Fruit fly (Drosophila melanogaster) whole organism, embryonic: ENCODE data around the gene Arp10.

ENCODE experiments used
- Antp ChIP-seq: fragments of 200-800 bp; sonication (Bioruptor generic); optimal IDR thresholded peaks from 3 replicates; lab custom pipeline; 2016; ENCODE audit warnings: missing biosample characterization, missing genetic modification characterization
- Bgb ChIP-seq: fragments of 200-800 bp; sonication (Bioruptor generic); IDR thresholded peaks from 2 replicates; pipeline ENCODE4 v1.3.6; 2022; ENCODE audit warnings: missing biosample characterization, missing genetic modification characterization; ENCODE audit not compliant: partially characterized antibody
- CG1024 ChIP-seq: fragments of 200-800 bp; sonication (Bioruptor generic); IDR thresholded peaks from 2 replicates; pipeline ENCODE4 v1.3.6; 2022; ENCODE audit warnings: missing biosample characterization, missing genetic modification characterization
- CG10959 ChIP-seq: fragments of 200-800 bp; sonication (Bioruptor generic); IDR thresholded peaks from 2 replicates; pipeline ENCODE4 v1.3.6; 2022; ENCODE audit warnings: missing biosample characterization, missing genetic modification characterization
- CG11247 ChIP-seq: fragments of 200-800 bp; sonication (Bioruptor generic); IDR thresholded peaks from 2 replicates; pipeline ENCODE4 v1.3.6; 2022; ENCODE audit warnings: missing biosample characterization, missing genetic modification characterization
- CG12391 ChIP-seq: fragments of 200-800 bp; sonication (Bioruptor generic); optimal IDR thresholded peaks from 3 replicates; lab custom pipeline; 2018; ENCODE audit warnings: missing biosample characterization, mild to moderate bottlenecking, missing genetic modification characterization, moderate library complexity
- CG12659 ChIP-seq: fragments of 200-800 bp; sonication (Bioruptor generic); optimal IDR thresholded peaks from 3 replicates; lab custom pipeline; 2017; ENCODE audit warnings: mild to moderate bottlenecking, missing biosample characterization, missing genetic modification reagents, missing genetic modification characterization
- CG15514 ChIP-seq: fragments of 200-800 bp; sonication (Bioruptor generic); optimal IDR thresholded peaks from 3 replicates; lab custom pipeline; 2017; ENCODE audit warnings: missing biosample characterization, missing genetic modification characterization, mild to moderate bottlenecking, moderate library complexity, missing genetic modification reagents
- CG15696 ChIP-seq: fragments of 200-800 bp; sonication (Bioruptor generic); optimal IDR thresholded peaks from 2 replicates; lab custom pipeline; 2019; ENCODE audit warnings: missing biosample characterization, mild to moderate bottlenecking, missing genetic modification characterization, moderate library complexity
- CG1603 ChIP-seq: fragments of 200-800 bp; sonication (Bioruptor generic); optimal IDR thresholded peaks from 2 replicates; lab custom pipeline; 2019; ENCODE audit warnings: missing biosample characterization, mild to moderate bottlenecking, missing genetic modification characterization, moderate library complexity
- CG18476 ChIP-seq: fragments of 200-800 bp; sonication (Bioruptor generic); optimal IDR thresholded peaks from 2 replicates; lab custom pipeline; 2016; ENCODE audit warnings: missing biosample characterization, mild to moderate bottlenecking, missing genetic modification characterization
- CG33557 ChIP-seq: fragments of 200-800 bp; sonication (Bioruptor generic); optimal IDR thresholded peaks from 2 replicates; lab custom pipeline; 2019; ENCODE audit warnings: missing biosample characterization, mild to moderate bottlenecking, missing genetic modification characterization, moderate library complexity
- CG34422 ChIP-seq: fragments of 200-800 bp; sonication (Bioruptor generic); IDR thresholded peaks from 3 replicates; pipeline ENCODE4 v1.3.6; 2022; ENCODE audit warnings: missing biosample characterization, missing genetic modification characterization
- CG4404 ChIP-seq: fragments of 200-800 bp; sonication (Bioruptor generic); IDR thresholded peaks from 2 replicates; pipeline ENCODE4 v1.3.6; 2022; ENCODE audit warnings: missing biosample characterization, missing genetic modification characterization
- CG4854 ChIP-seq: fragments of 200-800 bp; sonication (Bioruptor generic); optimal IDR thresholded peaks from 2 replicates; lab custom pipeline; 2016; ENCODE audit warnings: missing biosample characterization, missing genetic modification characterization, inconsistent platforms
- CG6791 ChIP-seq: fragments of 200-800 bp; sonication (Bioruptor generic); IDR thresholded peaks from 3 replicates; pipeline ENCODE4 v1.3.6; 2022; ENCODE audit warnings: missing biosample characterization, missing genetic modification characterization; ENCODE audit not compliant: partially characterized antibody
- CG7372 ChIP-seq: fragments of 200-800 bp; sonication (Bioruptor generic); IDR thresholded peaks from 2 replicates; pipeline ENCODE4 v1.3.6; 2022; ENCODE audit warnings: missing biosample characterization, missing genetic modification characterization
- CG9932 ChIP-seq: fragments of 200-800 bp; sonication (Bioruptor generic); IDR thresholded peaks from 2 replicates; pipeline ENCODE4 v1.3.6; 2022; ENCODE audit warnings: missing biosample characterization, missing genetic modification characterization
- CkIIα-i1 ChIP-seq: fragments of 200-800 bp; sonication (Bioruptor generic); IDR thresholded peaks from 2 replicates; pipeline ENCODE4 v1.3.6; 2022; ENCODE audit warnings: missing biosample characterization, missing genetic modification characterization
- Dfd ChIP-seq, 2 experiments: fragments of >200 bp; optimal IDR thresholded peaks; 2 replicates each; lab custom pipeline; 2017; ENCODE audit warnings: missing biosample characterization in 2 of 2, missing genetic modification characterization in 2 of 2
- Dip3 ChIP-seq: fragments of 200-800 bp; sonication (Bioruptor generic); optimal IDR thresholded peaks from 3 replicates; lab custom pipeline; 2016; ENCODE audit warnings: missing biosample characterization, missing genetic modification characterization
- Dp ChIP-seq: fragments of 200-800 bp; sonication (Bioruptor generic); optimal IDR thresholded peaks from 2 replicates; lab custom pipeline; 2018; ENCODE audit warnings: missing biosample characterization, mild to moderate bottlenecking, missing genetic modification characterization, moderate library complexity
- E2f1 ChIP-seq: fragments of 200-800 bp; sonication (Bioruptor generic); IDR thresholded peaks from 2 replicates; pipeline ENCODE4 v1.3.6; 2022; ENCODE audit warnings: missing biosample characterization, missing genetic modification characterization
- Elba2 ChIP-seq: fragments of 200-800 bp; sonication (Bioruptor generic); optimal IDR thresholded peaks from 3 replicates; lab custom pipeline; 2016; ENCODE audit warnings: missing biosample characterization, missing genetic modification characterization
- Hr3 ChIP-seq: fragments of 200-800 bp; sonication (Bioruptor generic); optimal IDR thresholded peaks from 3 replicates; lab custom pipeline; 2016; ENCODE audit warnings: missing biosample characterization, missing genetic modification characterization
- Kr ChIP-seq: fragments of 200-800 bp; sonication (Bioruptor generic); optimal IDR thresholded peaks from 2 replicates; lab custom pipeline; 2017; ENCODE audit warnings: missing biosample characterization, mild to moderate bottlenecking, missing genetic modification characterization
- Max ChIP-seq: fragments of 200-800 bp; sonication (Bioruptor generic); optimal IDR thresholded peaks from 2 replicates; lab custom pipeline; 2016; ENCODE audit warnings: missing biosample characterization, mild to moderate bottlenecking, missing genetic modification characterization
- NC2β ChIP-seq: fragments of 200-800 bp; sonication (Bioruptor generic); optimal IDR thresholded peaks from 2 replicates; lab custom pipeline; 2016; ENCODE audit warnings: missing biosample characterization, missing genetic modification characterization
- Rfx ChIP-seq: fragments of 200-800 bp; sonication (Bioruptor generic); IDR thresholded peaks from 2 replicates; pipeline ENCODE4 v1.3.6; 2022; ENCODE audit warnings: missing biosample characterization, missing genetic modification characterization
- Ssrp ChIP-seq: fragments of 200-800 bp; sonication (Bioruptor generic); optimal IDR thresholded peaks from 2 replicates; lab custom pipeline; 2018; ENCODE audit warnings: missing biosample characterization, mild to moderate bottlenecking, missing genetic modification characterization, moderate library complexity
- Xrp1 ChIP-seq: fragments of 200-800 bp; sonication (Bioruptor generic); IDR thresholded peaks from 2 replicates; pipeline ENCODE4 v1.3.6; 2022; ENCODE audit warnings: missing biosample characterization, missing genetic modification characterization
- al ChIP-seq: fragments of 200-800 bp; sonication (Bioruptor generic); IDR thresholded peaks from 2 replicates; pipeline ENCODE4 v1.3.6; 2022; ENCODE audit warnings: missing biosample characterization, missing genetic modification characterization
- ara ChIP-seq: fragments of 200-800 bp; sonication (Bioruptor generic); IDR thresholded peaks from 2 replicates; pipeline ENCODE4 v1.3.6; 2022; ENCODE audit warnings: missing biosample characterization, missing genetic modification characterization
- bbx ChIP-seq: fragments of 200-800 bp; sonication (Bioruptor generic); IDR thresholded peaks from 2 replicates; pipeline ENCODE4 v1.3.6; 2022; ENCODE audit warnings: missing biosample characterization, missing genetic modification characterization; ENCODE audit not compliant: partially characterized antibody
- bcd ChIP-seq: fragments of 200-800 bp; sonication (Bioruptor generic); optimal IDR thresholded peaks from 2 replicates; lab custom pipeline; 2017; ENCODE audit warnings: missing biosample characterization, mild to moderate bottlenecking, missing genetic modification characterization
- bsh ChIP-seq, 2 experiments: fragments of 200-800 bp; sonication (Bioruptor generic); optimal IDR thresholded peaks; 2 replicates each; lab custom pipeline; 2017 to 2018; ENCODE audit warnings: mild to moderate bottlenecking in 2 of 2, missing biosample characterization in 2 of 2, missing genetic modification characterization in 2 of 2, moderate library complexity in 1 of 2
- ci ChIP-seq: fragments of 200-800 bp; sonication (Bioruptor generic); IDR thresholded peaks from 3 replicates; pipeline ENCODE4 v1.3.6; 2022; ENCODE audit warnings: missing biosample characterization, missing genetic modification characterization
- crol ChIP-seq: fragments of 200-800 bp; sonication (Bioruptor generic); IDR thresholded peaks from 2 replicates; pipeline ENCODE4 v1.3.6; 2022; ENCODE audit warnings: missing biosample characterization, missing genetic modification characterization
- dpn ChIP-seq, 2 experiments: fragments of 200-800 bp; sonication (Bioruptor generic); optimal IDR thresholded peaks; 3 replicates each; lab custom pipeline; 2016; ENCODE audit warnings: missing biosample characterization in 2 of 2, missing genetic modification characterization in 2 of 2
- eve ChIP-seq, 2 experiments: fragments of >200 bp; optimal IDR thresholded peaks; 2 replicates each; lab custom pipeline; 2017; ENCODE audit warnings: missing biosample characterization in 2 of 2, missing genetic modification characterization in 2 of 2
- fru ChIP-seq: fragments of >200 bp; optimal IDR thresholded peaks from 2 replicates; lab custom pipeline; 2017
- gro ChIP-seq: fragments of 200-800 bp; sonication (Bioruptor generic); optimal IDR thresholded peaks from 2 replicates; lab custom pipeline; 2016; ENCODE audit warnings: missing biosample characterization, missing genetic modification characterization
- hth ChIP-seq: fragments of >200 bp; optimal IDR thresholded peaks from 2 replicates; lab custom pipeline; 2017; ENCODE audit warnings: inconsistent platforms
- ind ChIP-seq: fragments of 200-800 bp; sonication (Bioruptor generic); optimal IDR thresholded peaks from 3 replicates; lab custom pipeline; 2016; ENCODE audit warnings: missing biosample characterization, missing genetic modification characterization
- jing ChIP-seq: fragments of 200-800 bp; sonication (Bioruptor generic); optimal IDR thresholded peaks from 2 replicates; lab custom pipeline; 2018; ENCODE audit warnings: missing biosample characterization, mild to moderate bottlenecking, missing genetic modification characterization
- oc ChIP-seq: fragments of 200-800 bp; sonication (Bioruptor generic); optimal IDR thresholded peaks from 2 replicates; lab custom pipeline; 2018; ENCODE audit warnings: missing biosample characterization, mild to moderate bottlenecking, missing genetic modification characterization, moderate library complexity
- p53 ChIP-seq: fragments of 200-800 bp; sonication (Bioruptor generic); optimal IDR thresholded peaks from 2 replicates; lab custom pipeline; 2016; ENCODE audit warnings: missing biosample characterization, missing genetic modification characterization
- pita ChIP-seq: fragments of 200-800 bp; sonication (Bioruptor generic); optimal IDR thresholded peaks from 2 replicates; lab custom pipeline; 2017; ENCODE audit warnings: missing biosample characterization, mild to moderate bottlenecking, missing genetic modification characterization
- pzg ChIP-seq: fragments of 200-800 bp; sonication (Bioruptor generic); optimal IDR thresholded peaks from 3 replicates; lab custom pipeline; 2018; ENCODE audit warnings: missing biosample characterization, mild to moderate bottlenecking, missing genetic modification characterization, moderate library complexity
- row ChIP-seq: fragments of 200-800 bp; sonication (Bioruptor generic); IDR thresholded peaks from 3 replicates; pipeline ENCODE4 v1.3.6; 2022; ENCODE audit warnings: missing biosample characterization, missing genetic modification characterization
- sens-2 ChIP-seq: fragments of 200-800 bp; sonication (Bioruptor generic); IDR thresholded peaks from 2 replicates; pipeline ENCODE4 v1.3.6; 2022; ENCODE audit warnings: missing biosample characterization, missing genetic modification characterization
- seq ChIP-seq: fragments of 200-800 bp; sonication (Bioruptor generic); IDR thresholded peaks from 2 replicates; pipeline ENCODE4 v1.3.6; 2022; ENCODE audit warnings: missing biosample characterization, missing genetic modification characterization
- ssp ChIP-seq: fragments of 200-800 bp; sonication (Bioruptor generic); IDR thresholded peaks from 2 replicates; pipeline ENCODE4 v1.3.6; 2022; ENCODE audit warnings: missing biosample characterization, missing genetic modification characterization

Arp10 gene

DNA sequence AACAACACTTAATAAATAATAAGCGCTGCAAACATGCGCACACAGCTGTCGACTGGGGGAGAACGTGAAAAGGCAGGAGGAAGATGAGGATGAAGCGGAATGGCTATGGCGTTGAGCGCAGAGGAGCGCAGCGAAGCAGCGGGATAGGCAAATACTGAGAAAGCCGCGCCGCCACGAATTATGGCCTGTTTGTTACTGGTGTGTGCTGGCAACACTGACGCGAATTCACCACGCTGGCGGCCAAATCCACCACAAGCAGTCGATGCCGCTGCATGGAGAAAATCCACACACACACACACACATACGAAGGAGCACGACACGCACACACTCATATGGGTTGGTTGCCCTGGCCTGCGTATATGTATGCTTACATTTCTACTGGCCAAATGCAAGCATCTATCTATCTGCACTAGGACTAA lies 9.0 kb downstream of the Arp10 start (continued):
- TF ChIP-seq CG6791 (no peak), CkIIα-i1 (GFP tag; lab: Robert Waterston, UW) (no peak), NC2β (GFP tag; lab: Kevin White, UChicago) (no peak), row (GFP tag; lab: Robert Waterston, UW) (no peak), ind (GFP tag; lab: Kevin White, UChicago) (no peak), Ssrp (tag; lab: Kevin White, UChicago) (no peak), al (no peak), bcd (GFP tag; lab: Kevin White, UChicago) (no peak), hth (lab: Kevin White, UChicago) (no peak), bbx (0 out of 2 replicates have a peak, but pooled peaks have one; percentile 24), CG15696 (tag; lab: Kevin White, UChicago) (no peak), CG10959 (GFP tag; lab: Robert Waterston, UW) (no peak), jing (no peak), CG18476 (GFP tag; lab: Kevin White, UChicago) (no peak), CG12659 (GFP tag; lab: Kevin White, UChicago) (no peak), CG34422 (no peak), E2f1 (GFP tag; lab: Robert Waterston, UW) (no peak), CG9932 (GFP tag; lab: Robert Waterston, UW) (peak; percentile 14; the same call in 1 of the 2 replicates), CG15514 (GFP tag; lab: Kevin White, UChicago) (no peak), ci (GFP tag; lab: Robert Waterston, UW) (peak; percentile 54; the same call in 2 of the 3 replicates), sens-2 (GFP tag; lab: Robert Waterston, UW) (no peak), CG12391 (no peak), p53 (GFP tag; lab: Kevin White, UChicago) (no peak), bsh (GFP tag; optimal IDR thresholded peaks at IDR 0.05; lab: Kevin White, UChicago) (no peak), Kr (GFP tag; lab: Kevin White, UChicago) (no peak), Dfd (GFP tag; optimal IDR thresholded peaks at IDR 0.05; lab: Kevin White, UChicago) (no peak), Hr3 (no peak), Antp (GFP tag; lab: Kevin White, UChicago) (no peak), pita (GFP tag; lab: Kevin White, UChicago) (no peak), oc (tag; lab: Kevin White, UChicago) (no peak), ssp (no peak), eve (GFP tag; optimal IDR thresholded peaks at IDR 0.05; lab: Kevin White, UChicago) (no peak), Dip3 (GFP tag; lab: Kevin White, UChicago) (no peak), CG4854 (GFP tag; lab: Kevin White, UChicago) (no peak), Bgb (GFP tag; lab: Robert Waterston, UW) (no peak), ara (no peak), Dp (GFP tag; lab: Kevin White, UChicago) (no peak), Xrp1 (no peak), CG11247 (GFP tag; lab: Robert Waterston, UW) (no peak), gro (no peak), CG33557 (GFP tag; lab: Kevin White, UChicago) (no peak), fru (lab: Kevin White, UChicago) (no peak), crol (GFP tag; lab: Robert Waterston, UW) (peak; percentile 80), Max (GFP tag; lab: Kevin White, UChicago) (no peak), dpn (GFP tag; optimal IDR thresholded peaks at IDR 0.05; lab: Kevin White, UChicago) (no peak), pzg (peak; percentile 17), CG7372 (GFP tag; lab: Robert Waterston, UW) (no peak), CG1603 (tag; lab: Kevin White, UChicago) (no peak), Elba2 (GFP tag; lab: Kevin White, UChicago) (no peak), Rfx (GFP tag; lab: Robert Waterston, UW) (no peak), CG4404 (GFP tag; lab: Robert Waterston, UW) (no peak), CG1024 (GFP tag; lab: Robert Waterston, UW) (no peak), seq (GFP tag; lab: Robert Waterston, UW) (no peak)
